Comparison of ENCODE assay signal across 4 worm cellular contexts in genomic region chrV:14491097-14491496, ce11.
TF ChIP-seq lines count a peak whose summit lies in the region.

No protein-coding gene starts in this region.

TF ChIP-seq in whole organism, L1 larva, 84 proteins besides CTCF, POLR2A, EP300 and RAD21:
- TF ChIP-seq swsn-7 (tag; optimal IDR thresholded peaks at IDR 0.05; lab: Kevin White, UChicago): no peak
- peak; percentile 25 for TF ChIP-seq lin-14 (GFP tag; optimal IDR thresholded peaks at IDR 0.05; lab: Kevin White, UChicago)
- no peak for TF ChIP-seq ceh-82 (tag; optimal IDR thresholded peaks at IDR 0.05; lab: Kevin White, UChicago)
TF ChIP-seq in whole organism, L1 larva: peak in this region for 1.

TF ChIP-seq in whole organism, early embryonic, 17 proteins besides CTCF, POLR2A, EP300 and RAD21:
- TF ChIP-seq scrt-1 (GFP tag; IDR thresholded peaks at IDR 0.05; lab: Robert Waterston, UW): no peak
- TF ChIP-seq F13C5.2 (tag; optimal IDR thresholded peaks at IDR 0.05; lab: Kevin White, UChicago): peak; percentile 25
- no peak for TF ChIP-seq hmg-4 (GFP tag; optimal IDR thresholded peaks at IDR 0.05; lab: Kevin White, UChicago)
- TF ChIP-seq flt-1 (GFP tag; IDR thresholded peaks at IDR 0.05; lab: Robert Waterston, UW): no peak
- TF ChIP-seq hmbx-1 (tag; optimal IDR thresholded peaks at IDR 0.05; lab: Kevin White, UChicago): no peak
- no peak for TF ChIP-seq ceh-36 (tag; optimal IDR thresholded peaks at IDR 0.05; lab: Kevin White, UChicago)

TF ChIP-seq in whole organism, late embryonic, 69 proteins besides CTCF, POLR2A, EP300 and RAD21:
- TF ChIP-seq unc-42 (tag; optimal IDR thresholded peaks at IDR 0.05; lab: Kevin White, UChicago) (peak; percentile 87), hlh-13 (GFP tag; optimal IDR thresholded peaks at IDR 0.05; lab: Kevin White, UChicago) (no peak), unc-86 (tag; optimal IDR thresholded peaks at IDR 0.05; lab: Kevin White, UChicago) (no peak), C08G9.2 (tag; optimal IDR thresholded peaks at IDR 0.05; lab: Kevin White, UChicago) (peak; percentile 23), pros-1 (tag; optimal IDR thresholded peaks at IDR 0.05; lab: Kevin White, UChicago) (no peak), ahr-1 (tag; optimal IDR thresholded peaks at IDR 0.05; lab: Kevin White, UChicago) (no peak), ceh-14 (tag; optimal IDR thresholded peaks at IDR 0.05; lab: Kevin White, UChicago) (peak; percentile 35), mec-3 (tag; optimal IDR thresholded peaks at IDR 0.05; lab: Kevin White, UChicago; ENCODE audit: borderline replicate concordance) (no peak), tbx-2 (tag; optimal IDR thresholded peaks at IDR 0.05; lab: Kevin White, UChicago) (peak; percentile 46), fkh-10 (GFP tag; optimal IDR thresholded peaks at IDR 0.05; lab: Kevin White, UChicago) (no peak), ceh-31 (tag; optimal IDR thresholded peaks at IDR 0.05; lab: Kevin White, UChicago) (peak; percentile 24)

TF ChIP-seq in whole organism, mixed stage, embryonic, 35 proteins besides CTCF, POLR2A, EP300 and RAD21:
- no peak for TF ChIP-seq ceh-43 (GFP tag; optimal IDR thresholded peaks at IDR 0.05; lab: Kevin White, UChicago)
- TF ChIP-seq unc-120 (tag; optimal IDR thresholded peaks at IDR 0.05; lab: Kevin White, UChicago; ENCODE audit: poor library complexity, severe bottlenecking): no peak
- TF ChIP-seq zip-8 (tag; optimal IDR thresholded peaks at IDR 0.05; lab: Kevin White, UChicago): no peak
- TF ChIP-seq unc-62 (GFP tag; optimal IDR thresholded peaks at IDR 0.05; lab: Kevin White, UChicago): no peak
- no peak for TF ChIP-seq ceh-83 (GFP tag; optimal IDR thresholded peaks at IDR 0.05; lab: Kevin White, UChicago)
- no peak for TF ChIP-seq lin-32 (GFP tag; optimal IDR thresholded peaks at IDR 0.05; lab: Kevin White, UChicago)
- TF ChIP-seq mep-1 (tag; optimal IDR thresholded peaks at IDR 0.05; lab: Kevin White, UChicago): no peak
- peak; percentile 2 for TF ChIP-seq sptf-1 (tag; optimal IDR thresholded peaks at IDR 0.05; lab: Kevin White, UChicago)
- no peak for TF ChIP-seq cnd-1 (tag; optimal IDR thresholded peaks at IDR 0.05; lab: Kevin White, UChicago)
- TF ChIP-seq ces-1 (GFP tag; optimal IDR thresholded peaks at IDR 0.05; lab: Kevin White, UChicago): peak; percentile 92
- TF ChIP-seq nhr-237 (tag; optimal IDR thresholded peaks at IDR 0.05; lab: Kevin White, UChicago): no peak
- no peak for TF ChIP-seq nhr-28 (tag; optimal IDR thresholded peaks at IDR 0.05; lab: Kevin White, UChicago)
- TF ChIP-seq drap-1 (GFP tag; optimal IDR thresholded peaks at IDR 0.05; lab: Kevin White, UChicago): peak; percentile 55
- no peak for TF ChIP-seq nhr-76 (tag; optimal IDR thresholded peaks at IDR 0.05; lab: Kevin White, UChicago)
- no peak for TF ChIP-seq mls-2 (tag; optimal IDR thresholded peaks at IDR 0.05; lab: Kevin White, UChicago)
- no peak for TF ChIP-seq M03D4.4 (tag; optimal IDR thresholded peaks at IDR 0.05; lab: Kevin White, UChicago)
- no peak for TF ChIP-seq pha-4 (tag; optimal IDR thresholded peaks at IDR 0.05; lab: Kevin White, UChicago)

Comparison
In these comparisons a context has a peak if more than half of its experiments do, and no peak if none do; other contexts are left out.
1. Of the 10 proteins assayed by ChIP-seq in both whole organism, L1 larva and whole organism, late embryonic: peak only in whole organism, L1 larva: none; only in whole organism, late embryonic: tbx-2; in both: none; in neither: 9.